Worm (Caenorhabditis elegans): ENCODE data around the gene aakg-1.

aakg-1 gene

ce11 chrIII:12585842-12586241 lies 10.6 kb upstream of the aakg-1 start:
- TF ChIP-seq nfya-1 (tag; optimal IDR thresholded peaks at IDR 0.05; ENCODE audit: insufficient read depth), result peak; percentile 80
- no peak for TF ChIP-seq nhr-12 (tag; optimal IDR thresholded peaks at IDR 0.05)

ce11 chrIII:12583466-12583865 lies 8.3 kb upstream of the aakg-1 start:
- TF ChIP-seq nhr-11 (tag; optimal IDR thresholded peaks at IDR 0.05) (peak; percentile 87), ztf-4 (tag; optimal IDR thresholded peaks at IDR 0.05) (no peak), ceh-28 (tag; optimal IDR thresholded peaks at IDR 0.05) (peak; percentile 91), tbx-2 (tag; optimal IDR thresholded peaks at IDR 0.05) (peak; percentile 67), fkh-10 (GFP tag; optimal IDR thresholded peaks at IDR 0.05) (peak; percentile 77), nhr-237 (tag; optimal IDR thresholded peaks at IDR 0.05) (no peak), ceh-82 (tag; optimal IDR thresholded peaks at IDR 0.05) (peak; percentile 59), ztf-11 (tag; optimal IDR thresholded peaks at IDR 0.05) (no peak), nhr-23 (tag; optimal IDR thresholded peaks at IDR 0.05) (peak; percentile 85), eor-1 (tag; optimal IDR thresholded peaks at IDR 0.05) (no peak), nhr-25 (tag; optimal IDR thresholded peaks at IDR 0.05) (peak; percentile 92), fos-1 (tag; optimal IDR thresholded peaks at IDR 0.05) (no peak), hmg-11 (tag; optimal IDR thresholded peaks at IDR 0.05) (peak; percentile 97), ZK546.5 (tag; optimal IDR thresholded peaks at IDR 0.05) (no peak), jun-1 (tag; optimal IDR thresholded peaks at IDR 0.05) (peak; percentile 88), skn-1 (tag; optimal IDR thresholded peaks at IDR 0.05) (peak; percentile 86), egl-27 (tag; optimal IDR thresholded peaks at IDR 0.05) (peak; percentile 90), nfya-1 (tag; optimal IDR thresholded peaks at IDR 0.05; ENCODE audit: insufficient read depth) (peak; percentile 99), sea-2 (GFP tag; optimal IDR thresholded peaks at IDR 0.05) (no peak), ceh-16 (tag; optimal IDR thresholded peaks at IDR 0.05) (no peak), mml-1 (tag; optimal IDR thresholded peaks at IDR 0.05) (peak; percentile 17), nhr-76 (tag; optimal IDR thresholded peaks at IDR 0.05) (no peak), ama-1 (optimal IDR thresholded peaks at IDR 0.05) (no peak), fkh-2 (tag; optimal IDR thresholded peaks at IDR 0.05) (peak; percentile 91), snpc-4 (tag; optimal IDR thresholded peaks at IDR 0.05) (peak; percentile 82), nhr-77 (tag; optimal IDR thresholded peaks at IDR 0.05) (peak; percentile 53), lin-15B (tag; optimal IDR thresholded peaks at IDR 0.05) (peak; percentile 76), elt-3 (tag; optimal IDR thresholded peaks at IDR 0.05) (peak in 1 of 3 experiments; percentile 8), pha-4 (tag; optimal IDR thresholded peaks at IDR 0.05) (peak; percentile 98), lin-39 (tag; optimal IDR thresholded peaks at IDR 0.05) (peak; percentile 95), aly-2 (tag; optimal IDR thresholded peaks at IDR 0.05) (no peak), unc-62 (GFP tag; optimal IDR thresholded peaks at IDR 0.05) (peak; percentile 74), R02D3.7 (tag; optimal IDR thresholded peaks at IDR 0.05) (peak; percentile 73), lsy-12 (tag; optimal IDR thresholded peaks at IDR 0.05) (peak; percentile 39), nhr-12 (tag; optimal IDR thresholded peaks at IDR 0.05) (no peak), mdl-1 (tag; optimal IDR thresholded peaks at IDR 0.05) (peak; percentile 99), pqm-1 (tag; optimal IDR thresholded peaks at IDR 0.05) (peak; percentile 80), nhr-67 (tag; optimal IDR thresholded peaks at IDR 0.05) (no peak), egl-5 (tag; optimal IDR thresholded peaks at IDR 0.05) (peak; percentile 86), nhr-43 (tag; optimal IDR thresholded peaks at IDR 0.05; ENCODE audit: poor library complexity, severe bottlenecking) (peak; percentile 93), elt-1 (tag; optimal IDR thresholded peaks at IDR 0.05) (no peak), elt-2 (tag; optimal IDR thresholded peaks at IDR 0.05) (peak; percentile 63), zag-1 (tag; optimal IDR thresholded peaks at IDR 0.05) (peak; percentile 52)

DNA sequence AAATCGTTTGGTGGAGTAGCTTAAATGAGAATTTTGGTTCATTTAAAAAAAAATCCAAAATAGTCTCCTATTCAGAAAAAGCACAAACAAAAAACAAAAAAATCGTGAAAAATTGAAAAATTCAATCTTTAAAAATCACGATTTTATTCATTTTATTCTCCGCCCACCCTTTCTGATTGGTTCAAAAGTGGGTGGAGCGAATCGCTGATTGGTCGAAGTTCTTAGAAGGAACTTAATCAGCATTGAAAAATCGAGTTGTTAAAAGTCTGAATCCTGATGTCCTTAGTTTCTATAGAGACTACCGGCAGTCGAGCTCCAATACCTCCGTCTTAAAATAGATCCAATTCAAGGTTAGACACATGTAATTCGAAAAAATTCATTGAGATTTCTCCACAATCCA lies 5.3 kb downstream of the aakg-1 start:
- TF ChIP-seq nfya-1 (tag; optimal IDR thresholded peaks at IDR 0.05; ENCODE audit: insufficient read depth) (peak; percentile 71), jun-1 (tag; optimal IDR thresholded peaks at IDR 0.05) (no peak)
